Worm (Caenorhabditis elegans) whole organism, L4 larva: ENCODE data around the gene Y46G5A.15.

Source experiments
- F10B5.3 ChIP-seq: sonication (generic microtip); optimal IDR thresholded peaks from 2 replicates; lab custom pipeline; 2016; ENCODE audit warnings: mild to moderate bottlenecking, missing genetic modification characterization, missing compliant biosample characterization
- F26F4.8 ChIP-seq: fragments of 200-800 bp; sonication (Bioruptor generic); conservative IDR thresholded peaks from 2 replicates; pipeline ENCODE4 v1.3.6; 2022; ENCODE audit warnings: missing genetic modification characterization, missing compliant biosample characterization
- R02D3.7 ChIP-seq: fragments of 150-350 bp; sonication (generic microtip); optimal IDR thresholded peaks from 3 replicates; lab custom pipeline; 2014; ENCODE audit warnings: missing biosample characterization, missing genetic modification characterization
- ZK546.5 ChIP-seq, 2 experiments: sonication (generic microtip); optimal IDR thresholded peaks; 2 replicates each; lab custom pipeline; 2017; ENCODE audit warnings: missing biosample characterization in 2 of 2, missing genetic modification characterization in 2 of 2
- aly-2 ChIP-seq: sonication (generic microtip); optimal IDR thresholded peaks from 2 replicates; lab custom pipeline; 2018; ENCODE audit warnings: missing biosample characterization, missing genetic modification characterization
- ceh-28 ChIP-seq: fragments of 150-350 bp; optimal IDR thresholded peaks from 2 replicates; lab custom pipeline; 2014; ENCODE audit warnings: missing biosample characterization, missing genetic modification reagents, missing genetic modification characterization
- ceh-32 ChIP-seq: sonication (generic microtip); optimal IDR thresholded peaks from 2 replicates; lab custom pipeline; 2016; ENCODE audit warnings: mild to moderate bottlenecking, missing genetic modification characterization, missing compliant biosample characterization; ENCODE audit not compliant: poor library complexity
- ceh-44 ChIP-seq: fragments of 200-800 bp; sonication (Bioruptor generic); IDR thresholded peaks from 2 replicates; pipeline ENCODE4 v1.3.6; 2022; ENCODE audit warnings: missing genetic modification reagents, missing genetic modification characterization, missing compliant biosample characterization
- ces-1 ChIP-seq: fragments of 150-350 bp; sonication (generic microtip); optimal IDR thresholded peaks from 4 replicates; lab custom pipeline; 2014; ENCODE audit warnings: missing biosample characterization, missing genetic modification reagents, missing genetic modification characterization
- cey-2 ChIP-seq: sonication (generic microtip); optimal IDR thresholded peaks from 3 replicates; lab custom pipeline; 2017; ENCODE audit warnings: missing genetic modification characterization, mild to moderate bottlenecking, missing compliant biosample characterization, antibody characterized with exemption, borderline replicate concordance; ENCODE audit not compliant: insufficient read depth
- ctbp-1 ChIP-seq: fragments of 200-800 bp; sonication (Bioruptor generic); IDR thresholded peaks from 2 replicates; pipeline ENCODE4 v1.3.6; 2022; ENCODE audit warnings: missing genetic modification reagents, missing genetic modification characterization, missing compliant biosample characterization
- daf-8 ChIP-seq: fragments of 200-800 bp; sonication (Bioruptor generic); IDR thresholded peaks from 2 replicates; pipeline ENCODE4 v1.3.6; 2022; ENCODE audit warnings: missing genetic modification characterization, missing compliant biosample characterization
- dmd-8 ChIP-seq: fragments of 200-800 bp; sonication (Bioruptor generic); IDR thresholded peaks from 2 replicates; pipeline ENCODE4 v1.3.6; 2022; ENCODE audit warnings: missing genetic modification characterization, missing compliant biosample characterization
- dpl-1 ChIP-seq: fragments of 150-350 bp; optimal IDR thresholded peaks from 2 replicates; lab custom pipeline; 2014; ENCODE audit warnings: missing biosample characterization, missing genetic modification reagents, missing genetic modification characterization
- duxl-1 ChIP-seq: sonication (generic microtip); optimal IDR thresholded peaks from 2 replicates; lab custom pipeline; 2016; ENCODE audit warnings: mild to moderate bottlenecking, missing genetic modification characterization, moderate library complexity, missing compliant biosample characterization; ENCODE audit not compliant: poor library complexity
- fkh-10 ChIP-seq: fragments of 150-350 bp; optimal IDR thresholded peaks from 2 replicates; lab custom pipeline; 2014; ENCODE audit warnings: missing biosample characterization, missing genetic modification reagents, missing genetic modification characterization
- fos-1 ChIP-seq: fragments of 150-350 bp; optimal IDR thresholded peaks from 2 replicates; lab custom pipeline; 2014; ENCODE audit warnings: missing biosample characterization, missing genetic modification characterization
- hif-1 ChIP-seq, 2 experiments: sonication (generic microtip); optimal IDR thresholded peaks; 2 replicates each; lab custom pipeline; 2016 to 2017; ENCODE audit warnings: missing compliant biosample characterization in 2 of 2, missing genetic modification characterization in 2 of 2, missing genetic modification reagents in 2 of 2, missing genotype in 2 of 2, mild to moderate bottlenecking in 1 of 2
- hlh-11 ChIP-seq: fragments of 200-800 bp; sonication (Bioruptor generic); optimal IDR thresholded peaks from 2 replicates; lab custom pipeline; 2018; ENCODE audit warnings: mild to moderate bottlenecking, missing genetic modification characterization, missing compliant biosample characterization
- jun-1 ChIP-seq: fragments of 150-350 bp; optimal IDR thresholded peaks from 2 replicates; lab custom pipeline; 2014; ENCODE audit warnings: missing biosample characterization, missing genetic modification reagents, missing genetic modification characterization
- lim-7 ChIP-seq: fragments of 200-800 bp; sonication (Bioruptor generic); IDR thresholded peaks from 2 replicates; pipeline ENCODE4 v1.3.6; 2022; ENCODE audit warnings: missing genetic modification characterization, missing compliant biosample characterization
- lin-1 ChIP-seq: fragments of 200-800 bp; sonication (Bioruptor generic); IDR thresholded peaks from 2 replicates; pipeline ENCODE4 v1.3.6; 2022; ENCODE audit warnings: missing genetic modification reagents, missing genetic modification characterization, missing compliant biosample characterization
- lin-13 ChIP-seq: fragments of 150-350 bp; optimal IDR thresholded peaks from 2 replicates; lab custom pipeline; 2014; ENCODE audit warnings: missing biosample characterization, missing genetic modification reagents, missing genetic modification characterization
- lir-3 ChIP-seq: sonication (generic microtip); optimal IDR thresholded peaks from 2 replicates; lab custom pipeline; 2016; ENCODE audit warnings: mild to moderate bottlenecking, missing genetic modification characterization, missing compliant biosample characterization
- mep-1 ChIP-seq: fragments of 150-350 bp; sonication (generic microtip); optimal IDR thresholded peaks from 3 replicates; lab custom pipeline; 2014; ENCODE audit warnings: missing biosample characterization, missing genetic modification characterization
- mes-2 ChIP-seq: sonication (generic microtip); optimal IDR thresholded peaks from 2 replicates; lab custom pipeline; 2016; ENCODE audit warnings: missing genotype, mild to moderate bottlenecking, missing genetic modification characterization, missing compliant biosample characterization; ENCODE audit not compliant: poor library complexity, severe bottlenecking
- nhr-102 ChIP-seq: sonication (generic microtip); optimal IDR thresholded peaks from 2 replicates; lab custom pipeline; 2016; ENCODE audit warnings: mild to moderate bottlenecking, missing genetic modification characterization, moderate library complexity, missing compliant biosample characterization
- nhr-11 ChIP-seq: fragments of 150-350 bp; optimal IDR thresholded peaks from 2 replicates; lab custom pipeline; 2014; ENCODE audit warnings: missing biosample characterization, missing genetic modification characterization
- nhr-111 ChIP-seq: fragments of 200-800 bp; sonication (Bioruptor generic); optimal IDR thresholded peaks from 2 replicates; lab custom pipeline; 2018; ENCODE audit warnings: mild to moderate bottlenecking, missing genetic modification characterization, missing compliant biosample characterization
- nhr-25 ChIP-seq: sonication (generic microtip); optimal IDR thresholded peaks from 2 replicates; lab custom pipeline; 2017; ENCODE audit warnings: missing genetic modification characterization, mild to moderate bottlenecking, missing compliant biosample characterization, antibody characterized with exemption, moderate library complexity, borderline replicate concordance; ENCODE audit not compliant: insufficient read depth
- nhr-41 ChIP-seq: fragments of 200-800 bp; sonication (Bioruptor generic); IDR thresholded peaks from 2 replicates; pipeline ENCODE4 v1.3.6; 2022; ENCODE audit warnings: missing genetic modification reagents, missing genetic modification characterization, missing compliant biosample characterization
- nhr-42 ChIP-seq: fragments of 200-800 bp; sonication (Bioruptor generic); IDR thresholded peaks from 2 replicates; pipeline ENCODE4 v1.3.6; 2022; ENCODE audit warnings: missing genetic modification characterization, missing compliant biosample characterization
- nhr-6 ChIP-seq: fragments of 150-350 bp; optimal IDR thresholded peaks from 2 replicates; lab custom pipeline; 2014; ENCODE audit warnings: missing biosample characterization, missing genetic modification characterization
- nhr-76 ChIP-seq: fragments of 150-350 bp; optimal IDR thresholded peaks from 2 replicates; lab custom pipeline; 2014; ENCODE audit warnings: missing biosample characterization, missing genetic modification characterization
- nhr-77 ChIP-seq: fragments of 150-350 bp; optimal IDR thresholded peaks from 2 replicates; lab custom pipeline; 2014; ENCODE audit warnings: missing biosample characterization, missing genetic modification characterization
- php-3 ChIP-seq: fragments of 200-800 bp; sonication (Bioruptor generic); IDR thresholded peaks from 2 replicates; pipeline ENCODE4 v1.3.6; 2022; ENCODE audit warnings: missing genetic modification reagents, missing genetic modification characterization, missing compliant biosample characterization
- pqm-1 ChIP-seq: sonication (generic microtip); optimal IDR thresholded peaks from 2 replicates; lab custom pipeline; 2017; ENCODE audit warnings: missing biosample characterization, missing genetic modification characterization
- rbr-2 ChIP-seq: sonication (generic microtip); optimal IDR thresholded peaks from 2 replicates; lab custom pipeline; 2016; ENCODE audit warnings: missing genotype, missing genetic modification characterization, missing compliant biosample characterization
- saeg-2 ChIP-seq: fragments of 200-800 bp; sonication (Bioruptor generic); IDR thresholded peaks from 2 replicates; pipeline ENCODE4 v1.3.6; 2022; ENCODE audit warnings: missing genetic modification reagents, missing genetic modification characterization, missing compliant biosample characterization
- skn-1 ChIP-seq: fragments of 150-350 bp; optimal IDR thresholded peaks from 2 replicates; lab custom pipeline; 2014; ENCODE audit warnings: missing biosample characterization, missing genetic modification characterization
- snpc-1.2 ChIP-seq: fragments of 200-800 bp; sonication (Bioruptor generic); IDR thresholded peaks from 2 replicates; pipeline ENCODE4 v1.3.6; 2022; ENCODE audit warnings: missing genetic modification reagents, missing genetic modification characterization, missing compliant biosample characterization
- snpc-4 ChIP-seq: fragments of 150-350 bp; optimal IDR thresholded peaks from 2 replicates; lab custom pipeline; 2014; ENCODE audit warnings: missing biosample characterization, missing genetic modification characterization
- spr-1 ChIP-seq: sonication (generic microtip); optimal IDR thresholded peaks from 2 replicates; lab custom pipeline; 2016; ENCODE audit warnings: mild to moderate bottlenecking, missing genetic modification characterization, missing compliant biosample characterization
- tag-97 ChIP-seq: fragments of 200-800 bp; sonication (Bioruptor generic); IDR thresholded peaks from 2 replicates; pipeline ENCODE4 v1.3.6; 2022; ENCODE audit warnings: missing genetic modification characterization, missing compliant biosample characterization
- tra-1 ChIP-seq: fragments of 200-800 bp; sonication (Bioruptor generic); IDR thresholded peaks from 2 replicates; pipeline ENCODE4 v1.3.6; 2022; ENCODE audit warnings: missing genetic modification reagents, missing genetic modification characterization, missing compliant biosample characterization
- unc-130 ChIP-seq: sonication (generic microtip); optimal IDR thresholded peaks from 2 replicates; lab custom pipeline; 2016; ENCODE audit warnings: missing genetic modification reagents, missing genetic modification characterization, missing compliant biosample characterization
- unc-62 ChIP-seq, 3 experiments: fragments of 150-350 bp in 1 of 3; sonication (generic microtip); optimal IDR thresholded peaks in 2 of 3; peaks in 1 of 3; 1 replicate in 1 of 3; 2 replicates in 2 of 3; lab custom pipeline; 2014 to 2017; ENCODE audit warnings: missing biosample characterization in 3 of 3, missing genetic modification characterization in 3 of 3, missing genetic modification reagents in 3 of 3, missing genotype in 1 of 3
- vab-7 ChIP-seq: fragments of 200-800 bp; sonication (Bioruptor generic); IDR thresholded peaks from 2 replicates; pipeline ENCODE4 v1.3.6; 2022; ENCODE audit warnings: missing genetic modification reagents, missing genetic modification characterization, missing compliant biosample characterization
- zip-2 ChIP-seq: fragments of 150-350 bp; optimal IDR thresholded peaks from 2 replicates; lab custom pipeline; 2014; ENCODE audit warnings: missing biosample characterization, missing genetic modification characterization
- ztf-11 ChIP-seq: fragments of 150-350 bp; optimal IDR thresholded peaks from 2 replicates; lab custom pipeline; 2014; ENCODE audit warnings: missing biosample characterization, missing genetic modification characterization
- ztf-7 ChIP-seq: fragments of 150-350 bp; optimal IDR thresholded peaks from 2 replicates; lab custom pipeline; 2014; ENCODE audit warnings: missing biosample characterization, missing genetic modification characterization

Gene Y46G5A.15

ce11 chrII:12768167-12768712 lies 17.0 kb downstream of the Y46G5A.15 start, which contains the start of the genes vps-2 and tiar-2 (continued):
- TF ChIP-seq ztf-11 (tag; lab: Kevin White, UChicago) (no peak), mep-1 (tag; lab: Kevin White, UChicago) (peak; percentile 77), nhr-11 (no peak), dpl-1 (GFP tag; lab: Kevin White, UChicago) (peak; percentile 72), duxl-1 (no peak), saeg-2 (GFP tag; lab: Robert Waterston, UW) (no peak), nhr-77 (tag; lab: Kevin White, UChicago) (peak; percentile 44), unc-62 (GFP tag; optimal IDR thresholded peaks at IDR 0.05 in 1 of 2; lab: Kevin White, UChicago) (peak in 1 of 2 experiments; percentile 64), unc-62 (tag; optimal IDR thresholded peaks at IDR 0.05; lab: Kevin White, UChicago) (no peak), cey-2 (tag; lab: Kevin White, UChicago) (no peak), spr-1 (tag; lab: Kevin White, UChicago) (no peak), lin-13 (no peak), F26F4.8 (GFP tag; lab: Robert Waterston, UW) (no peak), tra-1 (no peak), nhr-25 (tag; lab: Kevin White, UChicago) (no peak), ceh-28 (tag; lab: Kevin White, UChicago) (no peak), snpc-4 (tag; lab: Kevin White, UChicago) (no peak), tag-97 (GFP tag; lab: Robert Waterston, UW) (no peak), ceh-44 (GFP tag; lab: Robert Waterston, UW) (no peak), mes-2 (tag; lab: Kevin White, UChicago) (peak; percentile 46), nhr-76 (tag; lab: Kevin White, UChicago) (no peak), snpc-1.2 (GFP tag; lab: Robert Waterston, UW) (no peak), fkh-10 (GFP tag; lab: Kevin White, UChicago) (peak; percentile 6), ceh-32 (no peak), nhr-111 (GFP tag; lab: Kevin White, UChicago) (no peak), nhr-6 (no peak), jun-1 (tag; lab: Kevin White, UChicago) (no peak), dmd-8 (no peak), vab-7 (GFP tag; lab: Robert Waterston, UW) (no peak), ctbp-1 (GFP tag; lab: Robert Waterston, UW) (0 out of 2 replicates have a peak, but pooled peaks have one; percentile 15), rbr-2 (tag; lab: Kevin White, UChicago) (peak; percentile 62), aly-2 (tag; lab: Kevin White, UChicago) (no peak), nhr-102 (tag; lab: Kevin White, UChicago) (peak; percentile 26), ztf-7 (tag; lab: Kevin White, UChicago) (peak; percentile 80), unc-130 (GFP tag; lab: Kevin White, UChicago) (no peak), hlh-11 (tag; lab: Kevin White, UChicago) (peak; percentile 46), php-3 (GFP tag; lab: Robert Waterston, UW) (no peak), zip-2 (no peak), nhr-42 (GFP tag; lab: Robert Waterston, UW) (no peak), daf-8 (no peak), R02D3.7 (tag; lab: Kevin White, UChicago) (no peak), F10B5.3 (tag; lab: Kevin White, UChicago) (no peak), hif-1 (tag; optimal IDR thresholded peaks at IDR 0.05; lab: Kevin White, UChicago) (no peak), skn-1 (no peak), ces-1 (GFP tag; lab: Kevin White, UChicago) (peak; percentile 71), pqm-1 (tag; lab: Kevin White, UChicago) (peak; percentile 64), fos-1 (tag; lab: Kevin White, UChicago) (peak; percentile 75), ZK546.5 (tag; optimal IDR thresholded peaks at IDR 0.05; lab: Kevin White, UChicago) (no peak), lin-1 (no peak), lim-7 (no peak), lir-3 (tag; lab: Kevin White, UChicago) (no peak), nhr-41 (GFP tag; lab: Robert Waterston, UW) (no peak)
